Worm (Caenorhabditis elegans): Measurements from ENCODE around the gene irld-47.

irld-47 gene

ce11 chrII:7814215-7814614, 8.1 kb downstream of the irld-47 start:
- TF ChIP-seq lin-15B (tag; optimal IDR thresholded peaks at IDR 0.05) (no peak), ceh-16 (tag; optimal IDR thresholded peaks at IDR 0.05) (no peak), ZK546.5 (tag; optimal IDR thresholded peaks at IDR 0.05) (no peak), fkh-2 (tag; optimal IDR thresholded peaks at IDR 0.05) (no peak), ceh-9 (tag; optimal IDR thresholded peaks at IDR 0.05) (no peak), ceh-82 (tag; optimal IDR thresholded peaks at IDR 0.05) (no peak), unc-39 (tag; optimal IDR thresholded peaks at IDR 0.05) (no peak), fos-1 (tag; optimal IDR thresholded peaks at IDR 0.05) (no peak), mml-1 (tag; optimal IDR thresholded peaks at IDR 0.05) (no peak), nhr-11 (tag; optimal IDR thresholded peaks at IDR 0.05) (no peak)

- TF ChIP-seq elt-2 (tag; optimal IDR thresholded peaks at IDR 0.05): peak; percentile 74
- TF ChIP-seq pqm-1 (tag; optimal IDR thresholded peaks at IDR 0.05): peak; percentile 33
- peak; percentile 43 for TF ChIP-seq skn-1 (tag; optimal IDR thresholded peaks at IDR 0.05)
- no peak for TF ChIP-seq egl-5 (tag; optimal IDR thresholded peaks at IDR 0.05)
- TF ChIP-seq unc-62 (GFP tag; optimal IDR thresholded peaks at IDR 0.05): no peak
Measured at ce11 chrII:7813645-7814044, 8.7 kb downstream of the irld-47 start.

- TF ChIP-seq unc-62 (GFP tag; optimal IDR thresholded peaks at IDR 0.05): no peak
- TF ChIP-seq nhr-23 (tag; optimal IDR thresholded peaks at IDR 0.05): no peak
- TF ChIP-seq tbx-2 (tag; optimal IDR thresholded peaks at IDR 0.05): no peak
- TF ChIP-seq ceh-28 (tag; optimal IDR thresholded peaks at IDR 0.05): no peak
- TF ChIP-seq R02D3.7 (tag; optimal IDR thresholded peaks at IDR 0.05): no peak
- TF ChIP-seq nhr-11 (tag; optimal IDR thresholded peaks at IDR 0.05): no peak
- TF ChIP-seq fos-1 (tag; optimal IDR thresholded peaks at IDR 0.05): no peak
- no peak for TF ChIP-seq snpc-4 (tag; optimal IDR thresholded peaks at IDR 0.05)
- TF ChIP-seq ceh-9 (tag; optimal IDR thresholded peaks at IDR 0.05): no peak
- TF ChIP-seq sea-2 (GFP tag; optimal IDR thresholded peaks at IDR 0.05): no peak
- TF ChIP-seq elt-1 (tag; optimal IDR thresholded peaks at IDR 0.05): no peak
- TF ChIP-seq nhr-77 (tag; optimal IDR thresholded peaks at IDR 0.05): no peak
- TF ChIP-seq hmg-11 (tag; optimal IDR thresholded peaks at IDR 0.05): no peak
- TF ChIP-seq skn-1 (tag; optimal IDR thresholded peaks at IDR 0.05): no peak
- no peak for TF ChIP-seq ztf-11 (tag; optimal IDR thresholded peaks at IDR 0.05)
Measured at ce11 chrII:7813237-7813636, 9.1 kb downstream of the irld-47 start.

ce11 chrII:7812332-7812731, 10.0 kb downstream of the irld-47 start:
- TF ChIP-seq ceh-82 (tag; optimal IDR thresholded peaks at IDR 0.05) (no peak), nhr-25 (tag; optimal IDR thresholded peaks at IDR 0.05) (peak; percentile 12)

DNA sequence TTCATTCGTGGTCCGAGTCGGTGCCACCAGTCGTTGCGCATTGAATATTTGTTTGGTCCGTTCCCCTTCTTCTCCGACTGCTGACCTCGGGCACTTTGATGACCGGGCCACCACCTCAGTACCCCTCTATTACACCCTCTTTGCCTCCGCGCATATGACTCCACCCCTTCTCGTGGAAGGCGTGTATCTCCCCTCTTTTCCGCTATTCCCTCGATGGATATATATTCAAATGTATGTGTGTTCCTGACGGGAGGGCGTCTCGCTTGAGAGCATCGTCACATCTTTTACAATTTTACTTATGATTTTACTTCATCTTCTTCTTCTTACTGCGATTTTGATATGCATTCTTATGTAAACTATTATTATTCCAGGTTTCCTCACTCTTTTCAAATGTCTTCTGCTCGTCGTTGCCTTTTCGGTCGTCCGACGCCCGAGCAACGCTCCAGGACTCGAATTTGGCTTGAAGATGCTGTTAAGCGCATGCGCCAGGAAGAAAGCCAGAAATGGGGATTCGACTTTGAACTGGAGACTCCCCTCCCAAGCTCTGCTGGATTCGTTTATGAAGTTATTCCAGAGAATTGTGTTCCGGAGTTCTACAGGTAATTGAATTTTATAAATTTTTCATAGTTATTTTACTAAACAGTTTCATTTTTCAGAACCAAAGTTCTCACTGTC, 11.3 kb downstream of the irld-47 start, which contains the start of gene cki-1:
Gene cki-1 (plus strand): TSS at position 372 of the 675 bp plus-strand sequence.
- TF ChIP-seq daf-12 (tag; optimal IDR thresholded peaks at IDR 0.05) (no peak), ceh-9 (tag; optimal IDR thresholded peaks at IDR 0.05) (no peak), ztf-4 (tag; optimal IDR thresholded peaks at IDR 0.05) (no peak), egl-5 (tag; optimal IDR thresholded peaks at IDR 0.05) (no peak), ZK546.5 (tag; optimal IDR thresholded peaks at IDR 0.05) (no peak), nhr-25 (tag; optimal IDR thresholded peaks at IDR 0.05) (no peak), unc-62 (GFP tag; optimal IDR thresholded peaks at IDR 0.05) (no peak), ceh-28 (tag; optimal IDR thresholded peaks at IDR 0.05) (no peak)

DNA sequence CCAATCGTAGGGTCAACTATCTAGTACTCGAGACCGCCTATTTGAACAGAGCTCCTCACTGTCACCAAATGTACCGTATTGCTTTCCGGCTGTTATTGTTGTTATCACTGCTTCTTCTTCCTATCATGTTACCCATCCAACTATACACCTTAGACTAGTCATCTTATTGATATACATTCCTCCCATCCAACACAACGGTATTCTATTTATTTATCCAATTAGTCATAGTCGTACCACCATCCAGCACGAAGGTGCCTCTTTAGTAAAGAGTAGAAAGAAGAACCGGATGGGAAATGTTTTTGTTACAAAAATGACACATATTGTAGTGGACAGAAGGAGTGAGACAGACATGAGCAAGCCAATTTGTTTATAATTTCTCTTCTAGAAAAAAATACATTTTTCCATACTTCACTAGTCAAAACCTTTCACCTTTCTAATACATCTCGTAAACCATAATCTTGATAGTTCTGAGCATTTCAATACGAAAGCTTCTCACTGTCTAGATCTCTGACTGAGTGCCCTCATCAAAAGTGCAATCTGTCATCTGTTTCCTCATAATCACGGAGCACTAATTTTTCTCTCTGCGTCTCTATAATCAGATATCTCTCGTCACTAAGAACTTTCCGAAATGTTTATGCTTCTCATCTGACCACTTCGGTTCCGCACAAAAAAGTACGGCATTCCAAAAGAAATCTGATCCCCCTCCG, 12.0 kb downstream of the irld-47 start:
- peak; percentile 35 for TF ChIP-seq pha-4 (tag; optimal IDR thresholded peaks at IDR 0.05)
- TF ChIP-seq skn-1 (tag; optimal IDR thresholded peaks at IDR 0.05): no peak
